Fruit fly (Drosophila melanogaster) whole organism, adult: ENCODE data around the gene CG7879.

Source experiments
- CG11617 ChIP-seq: fragments of 200-800 bp; sonication (Bioruptor generic); optimal IDR thresholded peaks from 2 replicates; lab custom pipeline; 2017; ENCODE audit warnings: mild to moderate bottlenecking, missing biosample characterization, missing genetic modification reagents, missing genetic modification characterization
- CG12768 ChIP-seq: fragments of 200-800 bp; sonication (Bioruptor generic); optimal IDR thresholded peaks from 2 replicates; lab custom pipeline; 2017; ENCODE audit warnings: missing biosample characterization, missing genetic modification characterization, mild to moderate bottlenecking, moderate library complexity, missing genetic modification reagents
- CG14711 ChIP-seq: fragments of 200-800 bp; sonication (Bioruptor generic); optimal IDR thresholded peaks from 2 replicates; lab custom pipeline; 2018; ENCODE audit warnings: missing biosample characterization, mild to moderate bottlenecking, missing genetic modification characterization, moderate library complexity
- CG1620 ChIP-seq: fragments of 200-800 bp; sonication (Bioruptor generic); optimal IDR thresholded peaks from 2 replicates; lab custom pipeline; 2016; ENCODE audit warnings: missing biosample characterization, missing genetic modification characterization
- CG33017 ChIP-seq: fragments of 200-800 bp; sonication (Bioruptor generic); optimal IDR thresholded peaks from 2 replicates; lab custom pipeline; 2018; ENCODE audit warnings: missing biosample characterization, mild to moderate bottlenecking, missing genetic modification characterization, moderate library complexity
- CG5204 ChIP-seq: fragments of 200-800 bp; sonication (Bioruptor generic); optimal IDR thresholded peaks from 2 replicates; lab custom pipeline; 2016; ENCODE audit warnings: missing biosample characterization, missing genetic modification characterization
- CG7045 ChIP-seq: fragments of 200-800 bp; sonication (Bioruptor generic); optimal IDR thresholded peaks from 2 replicates; lab custom pipeline; 2017; ENCODE audit warnings: missing biosample characterization, mild to moderate bottlenecking, missing genetic modification characterization
- CG7101 ChIP-seq: fragments of 200-800 bp; sonication (Bioruptor generic); optimal IDR thresholded peaks from 2 replicates; lab custom pipeline; 2018; ENCODE audit warnings: missing biosample characterization, mild to moderate bottlenecking, missing genetic modification characterization, moderate library complexity
- Clk ChIP-seq: fragments of 200-800 bp; sonication (Bioruptor generic); optimal IDR thresholded peaks from 2 replicates; lab custom pipeline; 2017; ENCODE audit warnings: missing biosample characterization, missing genetic modification characterization
- Crg-1 ChIP-seq: fragments of 200-800 bp; sonication (Bioruptor generic); optimal IDR thresholded peaks from 2 replicates; lab custom pipeline; 2016; ENCODE audit warnings: missing biosample characterization, missing genetic modification characterization
- Hr96 ChIP-seq: fragments of 200-800 bp; sonication (Bioruptor generic); optimal IDR thresholded peaks from 2 replicates; lab custom pipeline; 2016; ENCODE audit warnings: missing biosample characterization, missing genetic modification characterization
- Mnt ChIP-seq: fragments of 200-800 bp; sonication (Bioruptor generic); optimal IDR thresholded peaks from 2 replicates; lab custom pipeline; 2016; ENCODE audit warnings: missing biosample characterization, mild to moderate bottlenecking, missing genetic modification characterization
- bab1 ChIP-seq: fragments of 200-800 bp; sonication (Bioruptor generic); optimal IDR thresholded peaks from 3 replicates; lab custom pipeline; 2019; ENCODE audit warnings: missing biosample characterization, mild to moderate bottlenecking, missing genetic modification characterization, moderate library complexity
- cic ChIP-seq: fragments of 200-800 bp; sonication (Bioruptor generic); optimal IDR thresholded peaks from 2 replicates; lab custom pipeline; 2017; ENCODE audit warnings: missing biosample characterization, mild to moderate bottlenecking, missing genetic modification characterization, moderate library complexity
- cnc ChIP-seq, 2 experiments: fragments of >200 bp; optimal IDR thresholded peaks; 2 replicates each; lab custom pipeline; 2017
- kay ChIP-seq: fragments of 200-800 bp; sonication (Bioruptor generic); peaks from one replicate; lab custom pipeline; 2016; ENCODE audit warnings: missing biosample characterization, missing genetic modification characterization, borderline replicate concordance
- ovo ChIP-seq: fragments of 200-800 bp; sonication (Bioruptor generic); optimal IDR thresholded peaks from 2 replicates; lab custom pipeline; 2016; ENCODE audit warnings: missing biosample characterization, missing genetic modification characterization
- pad ChIP-seq: fragments of 200-800 bp; sonication (Bioruptor generic); optimal IDR thresholded peaks from 3 replicates; lab custom pipeline; 2017; ENCODE audit warnings: missing biosample characterization, missing genetic modification characterization, mild to moderate bottlenecking, moderate library complexity, missing genetic modification reagents
- tj ChIP-seq: fragments of 200-800 bp; sonication (Bioruptor generic); optimal IDR thresholded peaks from 3 replicates; lab custom pipeline; 2017; ENCODE audit warnings: missing biosample characterization, mild to moderate bottlenecking, missing genetic modification characterization, moderate library complexity
- toe ChIP-seq: fragments of 200-800 bp; sonication (Bioruptor generic); optimal IDR thresholded peaks from 2 replicates; lab custom pipeline; 2016; ENCODE audit warnings: missing biosample characterization, missing genetic modification characterization

Gene CG7879

dm6 chr3L:1578391-1578948 lies 10.1 kb upstream of the CG7879 start:
- TF ChIP-seq pad (GFP tag; lab: Kevin White, UChicago) (peak; percentile 82), CG5204 (GFP tag; lab: Kevin White, UChicago) (no peak)

dm6 chr3L:1577338-1577737 lies 8.9 kb upstream of the CG7879 start:
- TF ChIP-seq pad (GFP tag; lab: Kevin White, UChicago) (peak; percentile 27), CG7101 (tag; lab: Kevin White, UChicago) (no peak)

dm6 chr3L:1576489-1577106 lies 8.2 kb upstream of the CG7879 start, which contains the start of gene CG13917:
CG13917 (plus strand) TSS chr3L:1576699.
- peak; percentile 9 for TF ChIP-seq tj (GFP tag; lab: Kevin White, UChicago)
- no peak for TF ChIP-seq Crg-1 (GFP tag; lab: Kevin White, UChicago)
- TF ChIP-seq CG5204 (GFP tag; lab: Kevin White, UChicago), result no peak
- no peak for TF ChIP-seq kay (GFP tag; lab: Kevin White, UChicago)
- peak; percentile 65 for TF ChIP-seq bab1 (GFP tag; lab: Kevin White, UChicago)
- peak; percentile 71 for TF ChIP-seq pad (GFP tag; lab: Kevin White, UChicago)
- TF ChIP-seq Clk, result no peak
- TF ChIP-seq CG14711, result no peak
- no peak for TF ChIP-seq Hr96
- no peak for TF ChIP-seq CG33017 (tag; lab: Kevin White, UChicago)
- TF ChIP-seq CG11617 (GFP tag; lab: Kevin White, UChicago), result no peak

- TF ChIP-seq Clk (no peak), bab1 (GFP tag; lab: Kevin White, UChicago) (no peak), CG11617 (GFP tag; lab: Kevin White, UChicago) (no peak), CG7101 (tag; lab: Kevin White, UChicago) (no peak), kay (GFP tag; lab: Kevin White, UChicago) (no peak), Hr96 (no peak), CG12768 (GFP tag; lab: Kevin White, UChicago) (no peak), toe (GFP tag; lab: Kevin White, UChicago) (no peak), ovo (GFP tag; lab: Kevin White, UChicago) (no peak), Mnt (GFP tag; lab: Kevin White, UChicago) (no peak), cnc (optimal IDR thresholded peaks at IDR 0.05; lab: Kevin White, UChicago) (no peak), CG1620 (GFP tag; lab: Kevin White, UChicago) (no peak), cic (GFP tag; lab: Kevin White, UChicago) (no peak), CG7045 (GFP tag; lab: Kevin White, UChicago) (no peak), tj (GFP tag; lab: Kevin White, UChicago) (no peak), Crg-1 (GFP tag; lab: Kevin White, UChicago) (no peak), CG14711 (no peak)
These were observed 7.4 kb upstream of the CG7879 start for dm6 chr3L:1575731-1576376.

- TF ChIP-seq kay (GFP tag; lab: Kevin White, UChicago), result no peak
- no peak for TF ChIP-seq CG11617 (GFP tag; lab: Kevin White, UChicago)
- TF ChIP-seq CG12768 (GFP tag; lab: Kevin White, UChicago), result no peak
- TF ChIP-seq tj (GFP tag; lab: Kevin White, UChicago), result no peak
- TF ChIP-seq CG1620 (GFP tag; lab: Kevin White, UChicago), result no peak
These were observed 4.8 kb upstream of the CG7879 start for dm6 chr3L:1573191-1573590.

dm6 chr3L:1571077-1571476 lies 2.7 kb upstream of the CG7879 start:
- peak; percentile 1 for TF ChIP-seq tj (GFP tag; lab: Kevin White, UChicago)
- no peak for TF ChIP-seq CG11617 (GFP tag; lab: Kevin White, UChicago)
- TF ChIP-seq cic (GFP tag; lab: Kevin White, UChicago), result no peak
- TF ChIP-seq kay (GFP tag; lab: Kevin White, UChicago), result peak; percentile 45
- TF ChIP-seq Hr96, result no peak
- no peak for TF ChIP-seq CG7101 (tag; lab: Kevin White, UChicago)
- no peak for TF ChIP-seq CG5204 (GFP tag; lab: Kevin White, UChicago)

- TF ChIP-seq CG7101 (tag; lab: Kevin White, UChicago), result no peak
- TF ChIP-seq tj (GFP tag; lab: Kevin White, UChicago), result peak; percentile 59
- TF ChIP-seq bab1 (GFP tag; lab: Kevin White, UChicago), result peak; percentile 9
These were observed 1.5 kb upstream of the CG7879 start for dm6 chr3L:1569966-1570276.
